Worm (Caenorhabditis elegans) whole organism, late embryonic: ENCODE data around the gene C03B1.14.

Source experiments
- C38D4.7 ChIP-seq: fragments of 200-800 bp; sonication (Bioruptor generic); optimal IDR thresholded peaks from 2 replicates; lab custom pipeline; 2018; ENCODE audit warnings: mild to moderate bottlenecking, missing genetic modification characterization, moderate library complexity, missing compliant biosample characterization
- F13H6.1 ChIP-seq: sonication (generic microtip); optimal IDR thresholded peaks from 2 replicates; lab custom pipeline; 2016; ENCODE audit warnings: missing genetic modification characterization, missing compliant biosample characterization
- K09A11.1 ChIP-seq: sonication (generic microtip); optimal IDR thresholded peaks from 2 replicates; lab custom pipeline; 2017; ENCODE audit warnings: antibody characterized with exemption, mild to moderate bottlenecking, missing genetic modification characterization, missing compliant biosample characterization; ENCODE audit not compliant: insufficient read depth
- T23F11.4 ChIP-seq: fragments of 200-800 bp; sonication (Bioruptor generic); optimal IDR thresholded peaks from 2 replicates; lab custom pipeline; 2018; ENCODE audit warnings: mild to moderate bottlenecking, missing genetic modification characterization, missing compliant biosample characterization
- ceh-18 ChIP-seq: sonication (generic microtip); optimal IDR thresholded peaks from 2 replicates; lab custom pipeline; 2016; ENCODE audit warnings: missing genetic modification characterization, missing compliant biosample characterization
- ceh-19 ChIP-seq: fragments of 200-800 bp; sonication (Bioruptor generic); optimal IDR thresholded peaks from 2 replicates; lab custom pipeline; 2018; ENCODE audit warnings: mild to moderate bottlenecking, missing genetic modification characterization, missing compliant biosample characterization
- ceh-24 ChIP-seq: sonication (generic microtip); optimal IDR thresholded peaks from 2 replicates; lab custom pipeline; 2016; ENCODE audit warnings: mild to moderate bottlenecking, missing genetic modification characterization, missing compliant biosample characterization
- ceh-30 ChIP-seq: fragments of 150-350 bp; optimal IDR thresholded peaks from 2 replicates; lab custom pipeline; 2014; ENCODE audit warnings: missing biosample characterization, missing genetic modification characterization
- ceh-34 ChIP-seq: sonication (generic microtip); optimal IDR thresholded peaks from 2 replicates; lab custom pipeline; 2016; ENCODE audit warnings: mild to moderate bottlenecking, missing genetic modification characterization, missing compliant biosample characterization
- ceh-48 ChIP-seq: sonication (generic microtip); optimal IDR thresholded peaks from 2 replicates; lab custom pipeline; 2016; ENCODE audit warnings: missing genetic modification characterization, inconsistent platforms, missing compliant biosample characterization
- ceh-6 ChIP-seq: fragments of 200-800 bp; sonication (Bioruptor generic); optimal IDR thresholded peaks from 2 replicates; lab custom pipeline; 2018; ENCODE audit warnings: mild to moderate bottlenecking, missing genetic modification characterization, missing compliant biosample characterization
- che-1 ChIP-seq: sonication (generic microtip); optimal IDR thresholded peaks from 2 replicates; lab custom pipeline; 2016; ENCODE audit warnings: mild to moderate bottlenecking, missing genetic modification characterization, missing compliant biosample characterization
- dmd-4 ChIP-seq: sonication (generic microtip); optimal IDR thresholded peaks from 2 replicates; lab custom pipeline; 2016; ENCODE audit warnings: borderline replicate concordance, missing genetic modification characterization, missing compliant biosample characterization
- eyg-1 ChIP-seq: sonication (generic microtip); optimal IDR thresholded peaks from 2 replicates; lab custom pipeline; 2016; ENCODE audit warnings: missing genotype, missing genetic modification characterization, missing compliant biosample characterization
- fax-1 ChIP-seq: sonication (generic microtip); optimal IDR thresholded peaks from 2 replicates; lab custom pipeline; 2016; ENCODE audit warnings: missing genotype, missing genetic modification characterization, missing compliant biosample characterization
- fkh-10 ChIP-seq: fragments of 150-350 bp; optimal IDR thresholded peaks from 2 replicates; lab custom pipeline; 2014; ENCODE audit warnings: missing biosample characterization, missing genetic modification reagents, missing genetic modification characterization
- gmeb-2 ChIP-seq: sonication (generic microtip); optimal IDR thresholded peaks from 2 replicates; lab custom pipeline; 2016; ENCODE audit warnings: missing genetic modification characterization, inconsistent platforms, missing compliant biosample characterization
- hlh-15 ChIP-seq: sonication (generic microtip); optimal IDR thresholded peaks from 2 replicates; lab custom pipeline; 2016; ENCODE audit warnings: missing genetic modification characterization, missing compliant biosample characterization
- hlh-6 ChIP-seq: sonication (generic microtip); optimal IDR thresholded peaks from 2 replicates; lab custom pipeline; 2016; ENCODE audit warnings: missing genotype, missing genetic modification characterization, missing compliant biosample characterization
- hlh-8 ChIP-seq: sonication (generic microtip); optimal IDR thresholded peaks from 2 replicates; lab custom pipeline; 2016; ENCODE audit warnings: missing genotype, missing genetic modification characterization, missing compliant biosample characterization
- lim-6 ChIP-seq: sonication (generic microtip); optimal IDR thresholded peaks from 2 replicates; lab custom pipeline; 2016; ENCODE audit warnings: missing genetic modification characterization, missing compliant biosample characterization
- madf-2 ChIP-seq: sonication (generic microtip); optimal IDR thresholded peaks from 2 replicates; lab custom pipeline; 2017; ENCODE audit warnings: missing genetic modification characterization, missing compliant biosample characterization
- nfya-1 ChIP-seq: sonication (generic microtip); optimal IDR thresholded peaks from 2 replicates; lab custom pipeline; 2017; ENCODE audit warnings: missing genetic modification characterization, mild to moderate bottlenecking, missing compliant biosample characterization, antibody characterized with exemption, moderate library complexity
- nhr-232 ChIP-seq: sonication (generic microtip); optimal IDR thresholded peaks from 2 replicates; lab custom pipeline; 2016; ENCODE audit warnings: missing genetic modification characterization, missing compliant biosample characterization
- npax-4 ChIP-seq: sonication (generic microtip); optimal IDR thresholded peaks from 2 replicates; lab custom pipeline; 2016; ENCODE audit warnings: missing genetic modification characterization, missing compliant biosample characterization
- pat-9 ChIP-seq: fragments of 200-800 bp; sonication (Bioruptor generic); optimal IDR thresholded peaks from 2 replicates; lab custom pipeline; 2018; ENCODE audit warnings: mild to moderate bottlenecking, missing genetic modification characterization, moderate library complexity, missing compliant biosample characterization
- pha-4 ChIP-seq: fragments of 150-350 bp; optimal IDR thresholded peaks from 2 replicates; lab custom pipeline; 2018; ENCODE audit warnings: missing biosample characterization, missing genetic modification reagents, missing genetic modification characterization
- pqm-1 ChIP-seq: sonication (generic microtip); optimal IDR thresholded peaks from 2 replicates; lab custom pipeline; 2016; ENCODE audit warnings: missing genetic modification characterization, missing compliant biosample characterization
- pros-1 ChIP-seq: fragments of 150-350 bp; optimal IDR thresholded peaks from 2 replicates; lab custom pipeline; 2014; ENCODE audit warnings: missing biosample characterization, missing genetic modification reagents, missing genetic modification characterization
- ref-2 ChIP-seq: sonication (generic microtip); optimal IDR thresholded peaks from 2 replicates; lab custom pipeline; 2016; ENCODE audit warnings: missing genetic modification characterization, missing compliant biosample characterization
- sdc-2 ChIP-seq: sonication (generic microtip); optimal IDR thresholded peaks from 2 replicates; lab custom pipeline; 2016; ENCODE audit warnings: missing genotype, missing genetic modification characterization, missing compliant biosample characterization
- sox-2 ChIP-seq: fragments of 200-800 bp; sonication (Bioruptor generic); IDR thresholded peaks from 2 replicates; pipeline ENCODE4 v1.3.6; 2022; ENCODE audit warnings: missing genetic modification reagents, missing genetic modification characterization, missing compliant biosample characterization
- sox-4 ChIP-seq: sonication (generic microtip); optimal IDR thresholded peaks from 2 replicates; lab custom pipeline; 2017; ENCODE audit warnings: mild to moderate bottlenecking, missing genetic modification characterization, inconsistent platforms, missing compliant biosample characterization
- unc-3 ChIP-seq, 2 experiments: fragments of 200-800 bp in 1 of 2; sonication (Bioruptor generic) in 1 of 2; sonication (generic microtip) in 1 of 2; conservative IDR thresholded peaks in 1 of 2; optimal IDR thresholded peaks in 1 of 2; 2 replicates each; pipeline versions ENCODE4 v1.3.6 to Lab custom; 2016 to 2022; ENCODE audit warnings: missing compliant biosample characterization in 2 of 2, missing genetic modification characterization in 2 of 2, missing genetic modification reagents in 1 of 2
- unc-55 ChIP-seq: sonication (generic microtip); optimal IDR thresholded peaks from 2 replicates; lab custom pipeline; 2017; ENCODE audit warnings: missing biosample characterization, missing genetic modification reagents, missing genetic modification characterization
- ztf-16 ChIP-seq: sonication (generic microtip); optimal IDR thresholded peaks from 2 replicates; lab custom pipeline; 2017; ENCODE audit warnings: missing genetic modification characterization, missing compliant biosample characterization

Gene C03B1.14

DNA sequence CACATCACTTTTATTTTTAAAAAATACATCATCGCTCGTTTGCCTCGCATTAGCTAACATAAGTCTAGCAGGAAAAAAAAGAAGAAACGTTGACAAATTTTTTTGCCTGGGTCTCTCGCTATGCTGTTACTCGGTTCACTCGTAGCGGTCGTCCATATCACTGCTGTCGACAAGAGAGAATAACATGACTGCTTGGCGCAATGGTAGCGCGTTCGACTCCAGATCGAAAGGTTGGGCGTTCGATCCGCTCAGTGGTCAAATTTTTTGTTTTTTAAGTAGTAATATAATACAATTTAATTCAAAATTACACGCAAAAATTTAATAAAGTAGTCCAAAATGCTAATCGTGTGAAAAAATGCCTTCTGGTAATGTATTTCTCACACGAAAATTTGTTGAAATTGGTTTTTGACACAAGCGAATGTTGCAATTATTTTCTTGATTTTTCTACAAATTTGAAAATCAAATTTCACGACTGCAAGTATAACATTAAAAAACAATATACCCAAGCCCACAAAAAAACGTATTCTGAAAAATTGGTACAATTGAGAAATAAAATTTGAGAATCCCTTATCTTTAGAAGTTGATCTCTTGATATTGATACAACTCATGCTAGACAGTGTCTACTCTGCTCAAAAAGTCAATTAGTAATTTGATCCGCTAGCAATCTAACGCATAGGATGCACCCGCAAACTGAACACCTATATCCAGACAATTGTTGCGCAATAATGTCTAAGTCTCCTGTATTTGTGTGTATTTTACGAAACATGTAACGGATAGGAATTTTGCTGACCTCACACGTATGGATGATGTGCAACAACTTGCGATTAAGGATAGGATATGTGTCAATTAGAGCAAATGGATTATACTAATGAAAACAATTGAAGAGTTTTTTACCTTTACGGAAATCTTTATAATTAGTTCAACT lies 10.9 kb upstream of the C03B1.14 start (continued):
- TF ChIP-seq dmd-4 (peak; percentile 50), pros-1 (tag; lab: Kevin White, UChicago) (no peak), unc-3 (GFP tag; conservative IDR thresholded peaks at IDR 0.05; lab: Robert Waterston, UW) (peak; percentile 77), unc-3 (tag; optimal IDR thresholded peaks at IDR 0.05; lab: Kevin White, UChicago) (no peak), K09A11.1 (tag; lab: Kevin White, UChicago) (no peak), madf-2 (tag; lab: Kevin White, UChicago) (peak; percentile 47), ref-2 (peak; percentile 48), unc-55 (GFP tag; lab: Kevin White, UChicago) (no peak), npax-4 (tag; lab: Kevin White, UChicago) (peak; percentile 12), sox-2 (peak; percentile 68), nhr-232 (tag; lab: Kevin White, UChicago) (peak; percentile 45), ceh-6 (GFP tag; lab: Kevin White, UChicago) (peak; percentile 70), ceh-34 (tag; lab: Kevin White, UChicago) (no peak), ztf-16 (tag; lab: Kevin White, UChicago) (peak; percentile 61), sox-4 (tag; lab: Kevin White, UChicago) (peak; percentile 77), C38D4.7 (GFP tag; lab: Kevin White, UChicago) (peak; percentile 65), ceh-24 (peak; percentile 51), pat-9 (tag; lab: Kevin White, UChicago) (peak; percentile 68)

DNA sequence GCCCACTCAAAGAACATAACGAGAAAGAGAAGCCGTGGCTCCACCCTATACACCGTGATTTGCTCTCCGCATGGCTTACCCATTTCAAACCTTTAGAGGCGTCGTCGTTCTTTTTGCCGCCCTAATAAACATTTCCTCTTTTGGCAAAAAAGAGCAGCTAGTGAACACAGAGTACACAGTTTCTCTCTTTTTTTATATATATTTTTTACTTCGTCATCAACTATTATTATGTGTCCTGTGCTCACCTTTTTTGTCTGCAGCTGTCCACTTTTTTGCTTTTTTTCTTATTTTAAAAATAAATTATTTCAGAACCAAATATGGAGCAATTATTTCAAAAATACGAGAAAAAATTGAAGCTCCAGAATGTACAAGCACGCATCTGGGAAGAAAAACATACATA lies 9.2 kb upstream of the C03B1.14 start, which contains the start of gene C03B1.2:
C03B1.2 (plus strand) TSS at position 301 of the 400 bp plus-strand sequence.
- no peak for TF ChIP-seq ceh-48 (tag; lab: Kevin White, UChicago)
- no peak for TF ChIP-seq F13H6.1
- TF ChIP-seq pros-1 (tag; lab: Kevin White, UChicago) = no peak
- TF ChIP-seq ztf-16 (tag; lab: Kevin White, UChicago) = no peak
- TF ChIP-seq T23F11.4 (GFP tag; lab: Kevin White, UChicago) = no peak
- TF ChIP-seq fkh-10 (GFP tag; lab: Kevin White, UChicago) = no peak
- no peak for TF ChIP-seq ceh-24
- TF ChIP-seq fax-1 (tag; lab: Kevin White, UChicago) = no peak
- TF ChIP-seq che-1 (tag; lab: Kevin White, UChicago) = no peak
- no peak for TF ChIP-seq hlh-6 (tag; lab: Kevin White, UChicago)
- TF ChIP-seq ceh-30 = no peak
- no peak for TF ChIP-seq pqm-1 (tag; lab: Kevin White, UChicago)
- no peak for TF ChIP-seq hlh-15 (tag; lab: Kevin White, UChicago)
- no peak for TF ChIP-seq sdc-2 (tag; lab: Kevin White, UChicago)

DNA sequence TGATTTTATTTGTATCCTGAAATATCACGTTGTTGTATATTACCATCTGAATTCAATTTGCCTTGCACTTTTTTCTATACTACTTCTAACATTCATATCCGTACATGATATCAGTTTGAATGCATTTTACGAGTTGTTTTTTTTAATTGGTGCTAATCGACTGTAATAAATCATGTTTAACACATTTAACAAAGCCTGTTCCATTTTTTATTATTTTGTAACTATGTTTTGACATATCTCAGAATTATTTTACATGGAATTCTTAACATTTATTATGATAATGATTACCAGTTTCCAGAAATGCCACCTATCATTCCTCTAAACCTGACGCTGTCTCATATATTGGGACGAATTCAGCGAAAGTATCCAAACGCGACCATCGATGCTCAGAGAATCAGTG lies 5.2 kb upstream of the C03B1.14 start, which contains the start of gene C03B1.3:
C03B1.3 (plus strand) TSS at position 301 of the 400 bp plus-strand sequence.
- TF ChIP-seq lim-6 (no peak), hlh-8 (no peak), ceh-19 (GFP tag; lab: Kevin White, UChicago) (no peak), ceh-6 (GFP tag; lab: Kevin White, UChicago) (no peak), ceh-18 (no peak), ceh-48 (tag; lab: Kevin White, UChicago) (no peak)

DNA sequence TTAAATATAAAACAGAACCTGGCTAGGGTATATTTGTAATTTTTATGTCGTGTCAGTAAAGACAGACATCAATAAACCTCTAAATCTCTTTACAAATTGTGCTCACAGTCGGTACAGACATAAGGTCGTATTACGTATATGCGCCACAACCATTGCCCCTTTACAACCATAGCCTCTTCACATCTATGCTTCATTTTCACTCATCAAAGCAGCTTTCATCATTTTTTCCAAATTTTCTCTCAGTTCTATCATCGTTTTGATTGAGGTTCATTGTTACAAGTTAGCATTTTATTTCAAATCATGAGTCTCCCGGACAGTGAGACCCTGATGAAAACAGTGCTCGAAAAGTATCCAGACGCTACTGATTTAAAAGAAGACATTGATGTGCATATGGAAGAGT lies 3.6 kb upstream of the C03B1.14 start, which contains the start of gene C03B1.4:
C03B1.4 (plus strand) TSS at position 301 of the 400 bp plus-strand sequence.
- TF ChIP-seq fax-1 (tag; lab: Kevin White, UChicago) = no peak
- no peak for TF ChIP-seq pha-4 (tag; lab: Kevin White, UChicago)
- no peak for TF ChIP-seq pqm-1 (tag; lab: Kevin White, UChicago)
- TF ChIP-seq nfya-1 (tag; lab: Kevin White, UChicago) = no peak
- TF ChIP-seq K09A11.1 (tag; lab: Kevin White, UChicago) = no peak
- no peak for TF ChIP-seq eyg-1 (tag; lab: Kevin White, UChicago)
- TF ChIP-seq C38D4.7 (GFP tag; lab: Kevin White, UChicago) = no peak
- no peak for TF ChIP-seq gmeb-2
